Worm (Caenorhabditis elegans): Measurements from ENCODE around the gene sri-46.

ce11 chrII:675303-675702, 4.4 kb upstream of the sri-46 start, which contains the start of gene Y39F10C.1:
- TF ChIP-seq unc-3 (GFP tag; conservative IDR thresholded peaks at IDR 0.05) (no peak), unc-3 (tag; optimal IDR thresholded peaks at IDR 0.05) (no peak), zip-5 (tag; optimal IDR thresholded peaks at IDR 0.05) (no peak), nhr-11 (tag; optimal IDR thresholded peaks at IDR 0.05) (no peak), pros-1 (tag; optimal IDR thresholded peaks at IDR 0.05) (no peak), tbx-7 (tag; optimal IDR thresholded peaks at IDR 0.05) (no peak), hlh-6 (tag; optimal IDR thresholded peaks at IDR 0.05) (no peak), K02D7.2 (tag; optimal IDR thresholded peaks at IDR 0.05) (no peak), ceh-9 (tag; optimal IDR thresholded peaks at IDR 0.05) (no peak), fkh-10 (GFP tag; optimal IDR thresholded peaks at IDR 0.05) (no peak), unc-55 (GFP tag; optimal IDR thresholded peaks at IDR 0.05) (no peak), pqm-1 (tag; optimal IDR thresholded peaks at IDR 0.05) (no peak)

Measured in whole organism, late embryonic.